Fruit fly (Drosophila melanogaster) whole organism, embryonic: Measurements from ENCODE around the gene CG43672.

Source experiments
- Atf3 ChIP-seq: fragments of 200-800 bp; sonication (Bioruptor generic); optimal IDR thresholded peaks from 3 replicates; lab custom pipeline; 2016; ENCODE audit warnings: missing biosample characterization, missing genetic modification characterization
- CG1603 ChIP-seq: fragments of 200-800 bp; sonication (Bioruptor generic); optimal IDR thresholded peaks from 2 replicates; lab custom pipeline; 2019; ENCODE audit warnings: missing biosample characterization, mild to moderate bottlenecking, missing genetic modification characterization, moderate library complexity
- CG2678 ChIP-seq: fragments of 200-800 bp; sonication (Bioruptor generic); optimal IDR thresholded peaks from 3 replicates; lab custom pipeline; 2019; ENCODE audit warnings: missing biosample characterization, mild to moderate bottlenecking, missing genetic modification characterization, moderate library complexity
- CG4282 ChIP-seq: fragments of 200-800 bp; sonication (Bioruptor generic); optimal IDR thresholded peaks from 2 replicates; lab custom pipeline; 2016; ENCODE audit warnings: missing biosample characterization, missing genetic modification characterization
- Spps ChIP-seq: fragments of 200-800 bp; sonication (Bioruptor generic); optimal IDR thresholded peaks from 2 replicates; lab custom pipeline; 2018; ENCODE audit warnings: missing biosample characterization, mild to moderate bottlenecking, missing genetic modification characterization
- Sry-δ ChIP-seq: fragments of 200-800 bp; sonication (Bioruptor generic); optimal IDR thresholded peaks from 2 replicates; lab custom pipeline; 2016; ENCODE audit warnings: missing biosample characterization, missing genetic modification characterization
- oc ChIP-seq: fragments of 200-800 bp; sonication (Bioruptor generic); optimal IDR thresholded peaks from 2 replicates; lab custom pipeline; 2018; ENCODE audit warnings: missing biosample characterization, mild to moderate bottlenecking, missing genetic modification characterization, moderate library complexity
- p53 ChIP-seq: fragments of 200-800 bp; sonication (Bioruptor generic); optimal IDR thresholded peaks from 2 replicates; lab custom pipeline; 2016; ENCODE audit warnings: missing biosample characterization, missing genetic modification characterization
- pnt ChIP-seq: fragments of 200-800 bp; sonication (Bioruptor generic); optimal IDR thresholded peaks from 3 replicates; lab custom pipeline; 2016; ENCODE audit warnings: missing biosample characterization, missing genetic modification characterization
- salm ChIP-seq: fragments of 200-800 bp; sonication (Bioruptor generic); optimal IDR thresholded peaks from 2 replicates; lab custom pipeline; 2018; ENCODE audit warnings: missing biosample characterization, mild to moderate bottlenecking, missing genetic modification characterization
- sisA ChIP-seq: fragments of 200-800 bp; sonication (Bioruptor generic); IDR thresholded peaks from 2 replicates; pipeline ENCODE4 v1.3.6; 2022; ENCODE audit warnings: missing biosample characterization, missing genetic modification characterization

dm6 chrX:15738890-15739550, 33.7 kb upstream of the CG43672 start, which contains the start of the genes CG11679 and CG8206:
- TF ChIP-seq oc (no peak), CG1603 (tag; lab: Kevin White, UChicago) (peak; percentile 62), p53 (no peak), Spps (tag; lab: Kevin White, UChicago) (no peak), Sry-δ (GFP tag; lab: Kevin White, UChicago) (peak; percentile 75), Atf3 (GFP tag; lab: Kevin White, UChicago) (no peak), CG2678 (peak; percentile 60), pnt (GFP tag; lab: Kevin White, UChicago) (peak; percentile 44), salm (tag; lab: Kevin White, UChicago) (peak; percentile 5), CG4282 (GFP tag; lab: Kevin White, UChicago) (no peak), sisA (GFP tag; lab: Robert Waterston, UW) (no peak)
